Fruit fly (Drosophila melanogaster) whole organism, embryonic: ENCODE data around the gene CG42633.

Source experiments
- ATbp ChIP-seq: fragments of 200-800 bp; sonication (Bioruptor generic); optimal IDR thresholded peaks from 2 replicates; lab custom pipeline; 2017; ENCODE audit warnings: missing biosample characterization, mild to moderate bottlenecking, missing genetic modification characterization, missing genetic modification reagents
- Ada2b ChIP-seq: fragments of 200-800 bp; sonication (Bioruptor generic); IDR thresholded peaks from 2 replicates; pipeline ENCODE4 v1.3.6; 2022; ENCODE audit warnings: missing biosample characterization, missing genetic modification characterization
- Adf1 ChIP-seq: fragments of 200-800 bp; sonication (Bioruptor generic); IDR thresholded peaks from 2 replicates; pipeline ENCODE4 v1.3.6; 2022; ENCODE audit warnings: missing biosample characterization, missing genetic modification characterization
- Atf6 ChIP-seq: fragments of 200-800 bp; sonication (Bioruptor generic); IDR thresholded peaks from 2 replicates; pipeline ENCODE4 v1.3.6; 2022; ENCODE audit warnings: missing biosample characterization, missing genetic modification characterization
- BEAF-32 ChIP-seq: fragments of 200-800 bp; sonication (Bioruptor generic); optimal IDR thresholded peaks from 3 replicates; lab custom pipeline; 2017; ENCODE audit warnings: missing biosample characterization, missing genetic modification characterization, mild to moderate bottlenecking, moderate library complexity, missing genetic modification reagents
- Bgb ChIP-seq: fragments of 200-800 bp; sonication (Bioruptor generic); IDR thresholded peaks from 2 replicates; pipeline ENCODE4 v1.3.6; 2022; ENCODE audit warnings: missing biosample characterization, missing genetic modification characterization; ENCODE audit not compliant: partially characterized antibody
- CG10543 ChIP-seq: fragments of 200-800 bp; sonication (Bioruptor generic); optimal IDR thresholded peaks from 3 replicates; lab custom pipeline; 2017; ENCODE audit warnings: missing biosample characterization, mild to moderate bottlenecking, missing genetic modification characterization, moderate library complexity
- CG13123 ChIP-seq: fragments of 200-800 bp; sonication (Bioruptor generic); optimal IDR thresholded peaks from 2 replicates; lab custom pipeline; 2016; ENCODE audit warnings: missing biosample characterization, missing genetic modification characterization
- CG14965 ChIP-seq: fragments of 200-800 bp; sonication (Bioruptor generic); optimal IDR thresholded peaks from 2 replicates; lab custom pipeline; 2016; ENCODE audit warnings: missing biosample characterization, missing genetic modification characterization, borderline replicate concordance
- CG15479 ChIP-seq: fragments of 200-800 bp; sonication (Bioruptor generic); optimal IDR thresholded peaks from 3 replicates; lab custom pipeline; 2019; ENCODE audit warnings: missing biosample characterization, mild to moderate bottlenecking, missing genetic modification characterization, moderate library complexity
- CG17612 ChIP-seq: fragments of 200-800 bp; sonication (Bioruptor generic); IDR thresholded peaks from 2 replicates; pipeline ENCODE4 v1.3.6; 2022; ENCODE audit warnings: missing biosample characterization, missing genetic modification characterization
- CG18619 ChIP-seq: fragments of 200-800 bp; sonication (Bioruptor generic); optimal IDR thresholded peaks from 3 replicates; lab custom pipeline; 2017; ENCODE audit warnings: missing biosample characterization, mild to moderate bottlenecking, missing genetic modification characterization
- CG2116 ChIP-seq: fragments of 200-800 bp; sonication (Bioruptor generic); optimal IDR thresholded peaks from 3 replicates; lab custom pipeline; 2018; ENCODE audit warnings: missing biosample characterization, mild to moderate bottlenecking, missing genetic modification characterization
- CG30020 ChIP-seq: fragments of 200-800 bp; optimal IDR thresholded peaks from 2 replicates; lab custom pipeline; 2019; ENCODE audit warnings: missing biosample characterization, mild to moderate bottlenecking, missing genetic modification characterization, moderate library complexity
- CG31441 ChIP-seq: fragments of 200-800 bp; sonication (Bioruptor generic); IDR thresholded peaks from 2 replicates; pipeline ENCODE4 v1.3.6; 2022; ENCODE audit warnings: missing biosample characterization, missing genetic modification characterization
- CG33557 ChIP-seq: fragments of 200-800 bp; sonication (Bioruptor generic); optimal IDR thresholded peaks from 2 replicates; lab custom pipeline; 2019; ENCODE audit warnings: missing biosample characterization, mild to moderate bottlenecking, missing genetic modification characterization, moderate library complexity
- CG3847 ChIP-seq: fragments of 200-800 bp; sonication (Bioruptor generic); IDR thresholded peaks from 2 replicates; pipeline ENCODE4 v1.3.6; 2022; ENCODE audit warnings: missing biosample characterization, missing genetic modification characterization
- CG4328 ChIP-seq: fragments of 200-800 bp; sonication (Bioruptor generic); optimal IDR thresholded peaks from 3 replicates; lab custom pipeline; 2017; ENCODE audit warnings: missing biosample characterization, missing genetic modification reagents, missing genetic modification characterization
- CG6689 ChIP-seq: fragments of 200-800 bp; sonication (Bioruptor generic); IDR thresholded peaks from 2 replicates; pipeline ENCODE4 v1.3.6; 2022; ENCODE audit warnings: missing biosample characterization, missing genetic modification characterization
- CG7987 ChIP-seq: fragments of 200-800 bp; sonication (Bioruptor generic); optimal IDR thresholded peaks from 2 replicates; lab custom pipeline; 2018; ENCODE audit warnings: missing biosample characterization, mild to moderate bottlenecking, missing genetic modification characterization, moderate library complexity
- CG8089 ChIP-seq: fragments of 200-800 bp; sonication (Bioruptor generic); optimal IDR thresholded peaks from 3 replicates; lab custom pipeline; 2016; ENCODE audit warnings: missing biosample characterization, missing genetic modification characterization
- CG8388 ChIP-seq: fragments of 200-800 bp; sonication (Bioruptor generic); optimal IDR thresholded peaks from 2 replicates; lab custom pipeline; 2019; ENCODE audit warnings: missing biosample characterization, mild to moderate bottlenecking, missing genetic modification characterization, moderate library complexity
- HHEX ChIP-seq: fragments of 200-800 bp; sonication (Bioruptor generic); optimal IDR thresholded peaks from 3 replicates; lab custom pipeline; 2017; ENCODE audit warnings: missing biosample characterization, mild to moderate bottlenecking, missing genetic modification characterization, missing genetic modification reagents
- MTF-1 ChIP-seq: fragments of 200-800 bp; sonication (Bioruptor generic); optimal IDR thresholded peaks from 2 replicates; lab custom pipeline; 2018; ENCODE audit warnings: missing biosample characterization, mild to moderate bottlenecking, missing genetic modification characterization, borderline replicate concordance
- NC2α ChIP-seq: fragments of 200-800 bp; sonication (Bioruptor generic); optimal IDR thresholded peaks from 2 replicates; lab custom pipeline; 2016; ENCODE audit warnings: missing biosample characterization, missing genetic modification characterization
- Nf-YB ChIP-seq: fragments of 200-800 bp; sonication (Bioruptor generic); optimal IDR thresholded peaks from 3 replicates; lab custom pipeline; 2019; ENCODE audit warnings: missing biosample characterization, mild to moderate bottlenecking, missing genetic modification characterization, moderate library complexity
- Ravus ChIP-seq: fragments of 200-800 bp; sonication (Bioruptor generic); IDR thresholded peaks from 2 replicates; pipeline ENCODE4 v1.3.6; 2022; ENCODE audit warnings: missing biosample characterization, missing genetic modification characterization
- Rx ChIP-seq: fragments of 200-800 bp; sonication (Bioruptor generic); IDR thresholded peaks from 2 replicates; pipeline ENCODE4 v1.3.6; 2022; ENCODE audit warnings: missing biosample characterization, missing genetic modification characterization
- Sox100B ChIP-seq: fragments of 200-800 bp; sonication (Bioruptor generic); optimal IDR thresholded peaks from 3 replicates; lab custom pipeline; 2018; ENCODE audit warnings: missing biosample characterization, mild to moderate bottlenecking, missing genetic modification characterization
- Sox102F ChIP-seq: fragments of 200-800 bp; sonication (Bioruptor generic); optimal IDR thresholded peaks from 2 replicates; lab custom pipeline; 2018; ENCODE audit warnings: missing biosample characterization, mild to moderate bottlenecking, missing genetic modification characterization, moderate library complexity
- ara ChIP-seq: fragments of 200-800 bp; sonication (Bioruptor generic); IDR thresholded peaks from 2 replicates; pipeline ENCODE4 v1.3.6; 2022; ENCODE audit warnings: missing biosample characterization, missing genetic modification characterization
- dmrt99B ChIP-seq: fragments of 200-800 bp; sonication (Bioruptor generic); optimal IDR thresholded peaks from 2 replicates; lab custom pipeline; 2018; ENCODE audit warnings: missing biosample characterization, mild to moderate bottlenecking, missing genetic modification characterization, moderate library complexity
- dysf ChIP-seq: fragments of 200-800 bp; sonication (Bioruptor generic); IDR thresholded peaks from 3 replicates; pipeline ENCODE4 v1.3.6; 2022; ENCODE audit warnings: missing biosample characterization, missing genetic modification characterization
- ems ChIP-seq: fragments of 200-800 bp; sonication (Bioruptor generic); optimal IDR thresholded peaks from 3 replicates; lab custom pipeline; 2016; ENCODE audit warnings: missing biosample characterization, missing genetic modification characterization
- jigr1 ChIP-seq: fragments of 200-800 bp; sonication (Bioruptor generic); IDR thresholded peaks from 3 replicates; pipeline ENCODE4 v1.3.6; 2022; ENCODE audit warnings: missing biosample characterization, missing genetic modification characterization
- lab ChIP-seq: fragments of 200-800 bp; sonication (Bioruptor generic); optimal IDR thresholded peaks from 3 replicates; lab custom pipeline; 2017; ENCODE audit warnings: missing biosample characterization, missing genetic modification characterization, mild to moderate bottlenecking, moderate library complexity, missing genetic modification reagents
- lola ChIP-seq, 3 experiments: fragments of >200 bp in 2 of 3; fragments of 200-800 bp in 1 of 3; sonication (Bioruptor generic) in 1 of 3; optimal IDR thresholded peaks; 2 replicates each; lab custom pipeline; 2017 to 2019; ENCODE audit warnings: missing biosample characterization in 3 of 3, missing genetic modification characterization in 3 of 3, mild to moderate bottlenecking in 1 of 3, moderate library complexity in 1 of 3
- mam ChIP-seq: fragments of 200-800 bp; sonication (Bioruptor generic); optimal IDR thresholded peaks from 3 replicates; lab custom pipeline; 2016; ENCODE audit warnings: missing biosample characterization, missing genetic modification characterization
- nmo ChIP-seq: fragments of 200-800 bp; sonication (Bioruptor generic); optimal IDR thresholded peaks from 2 replicates; lab custom pipeline; 2018; ENCODE audit warnings: missing biosample characterization, mild to moderate bottlenecking, missing genetic modification characterization, moderate library complexity
- org-1 ChIP-seq: fragments of 200-800 bp; sonication (Bioruptor generic); optimal IDR thresholded peaks from 2 replicates; lab custom pipeline; 2017; ENCODE audit warnings: missing biosample characterization, missing genetic modification characterization
- p53 ChIP-seq: fragments of 200-800 bp; sonication (Bioruptor generic); optimal IDR thresholded peaks from 2 replicates; lab custom pipeline; 2016; ENCODE audit warnings: missing biosample characterization, missing genetic modification characterization
- peb ChIP-seq: fragments of 200-800 bp; sonication (Bioruptor generic); IDR thresholded peaks from 2 replicates; pipeline ENCODE4 v1.3.6; 2022; ENCODE audit warnings: missing biosample characterization, missing genetic modification characterization
- psq ChIP-seq: fragments of 200-800 bp; sonication (Bioruptor generic); optimal IDR thresholded peaks from 2 replicates; lab custom pipeline; 2017; ENCODE audit warnings: missing biosample characterization, missing genetic modification characterization
- sisA ChIP-seq: fragments of 200-800 bp; sonication (Bioruptor generic); IDR thresholded peaks from 2 replicates; pipeline ENCODE4 v1.3.6; 2022; ENCODE audit warnings: missing biosample characterization, missing genetic modification characterization
- sob ChIP-seq: fragments of 200-800 bp; sonication (Bioruptor generic); IDR thresholded peaks from 2 replicates; pipeline ENCODE4 v1.3.6; 2022; ENCODE audit warnings: missing biosample characterization, missing genetic modification characterization
- unpg ChIP-seq: fragments of 200-800 bp; sonication (Bioruptor generic); optimal IDR thresholded peaks from 3 replicates; lab custom pipeline; 2018; ENCODE audit warnings: missing biosample characterization, mild to moderate bottlenecking, missing genetic modification characterization, moderate library complexity
- vvl ChIP-seq: fragments of 200-800 bp; sonication (Bioruptor generic); IDR thresholded peaks from 2 replicates; pipeline ENCODE4 v1.3.6; 2022; ENCODE audit warnings: missing biosample characterization, missing genetic modification characterization
- wek ChIP-seq: fragments of 200-800 bp; sonication (Bioruptor generic); optimal IDR thresholded peaks from 3 replicates; lab custom pipeline; 2018; ENCODE audit warnings: missing biosample characterization, mild to moderate bottlenecking, missing genetic modification characterization, moderate library complexity
- zen2 ChIP-seq: fragments of 200-800 bp; sonication (Bioruptor generic); IDR thresholded peaks from 3 replicates; pipeline ENCODE4 v1.3.6; 2022; ENCODE audit warnings: missing biosample characterization, missing genetic modification characterization; ENCODE audit not compliant: partially characterized antibody
- zfh2 ChIP-seq: fragments of 200-800 bp; sonication (Bioruptor generic); optimal IDR thresholded peaks from 2 replicates; lab custom pipeline; 2016; ENCODE audit warnings: missing biosample characterization, missing genetic modification characterization

CG42633 gene

dm6 chr3R:10784058-10784499 lies 2.0 kb upstream of the CG42633 start, which contains the start of the genes mRpL37 and Rbp1 (continued):
- TF ChIP-seq unpg (GFP tag; lab: Kevin White, UChicago) (peak; percentile 69), CG14965 (no peak), CG13123 (peak; percentile 50), CG33557 (GFP tag; lab: Kevin White, UChicago) (peak; percentile 80), zfh2 (GFP tag; lab: Kevin White, UChicago) (peak; percentile 67), sob (GFP tag; lab: Robert Waterston, UW) (peak; percentile 91), CG6689 (GFP tag; lab: Robert Waterston, UW) (peak; percentile 63), psq (GFP tag; lab: Kevin White, UChicago) (peak; percentile 41), Bgb (GFP tag; lab: Robert Waterston, UW) (peak; percentile 79), Sox100B (peak; percentile 72), org-1 (GFP tag; lab: Kevin White, UChicago) (no peak), Adf1 (GFP tag; lab: Robert Waterston, UW) (peak; percentile 31; the same call in 1 of the 2 replicates), Ravus (GFP tag; lab: Robert Waterston, UW) (no peak; the same call in 1 of the 2 replicates), jigr1 (GFP tag; lab: Robert Waterston, UW) (peak; percentile 66; the same call in 2 of the 3 replicates), CG17612 (GFP tag; lab: Robert Waterston, UW) (no peak), Ada2b (GFP tag; lab: Robert Waterston, UW) (peak; percentile 42; the same call in 1 of the 2 replicates), vvl (GFP tag; lab: Robert Waterston, UW) (no peak; the same call in 1 of the 2 replicates), Sox102F (GFP tag; lab: Kevin White, UChicago) (peak; percentile 73), BEAF-32 (GFP tag; lab: Kevin White, UChicago) (peak; percentile 97), mam (GFP tag; lab: Kevin White, UChicago) (peak; percentile 76), CG15479 (GFP tag; lab: Kevin White, UChicago) (no peak), CG30020 (tag; lab: Kevin White, UChicago) (peak; percentile 85), CG18619 (GFP tag; lab: Kevin White, UChicago) (peak; percentile 52), wek (GFP tag; lab: Kevin White, UChicago) (no peak), ATbp (GFP tag; lab: Kevin White, UChicago) (no peak), CG7987 (GFP tag; lab: Kevin White, UChicago) (no peak), CG8089 (GFP tag; lab: Kevin White, UChicago) (peak; percentile 35), Nf-YB (GFP tag; lab: Kevin White, UChicago) (no peak), CG8388 (no peak), CG4328 (peak; percentile 72), lola (GFP tag; optimal IDR thresholded peaks at IDR 0.05; lab: Kevin White, UChicago) (peak in 1 of 3 experiments; percentile 86), nmo (GFP tag; lab: Kevin White, UChicago) (peak; percentile 92), peb (GFP tag; lab: Robert Waterston, UW) (peak; percentile 54; the same call in 1 of the 2 replicates), p53 (GFP tag; lab: Kevin White, UChicago) (no peak), ems (GFP tag; lab: Kevin White, UChicago) (peak; percentile 88), Rx (no peak; the same call in 1 of the 2 replicates), CG10543 (peak; percentile 59), dmrt99B (tag; lab: Kevin White, UChicago) (no peak), ara (GFP tag; lab: Robert Waterston, UW) (no peak), HHEX (peak; percentile 51), MTF-1 (no peak), CG2116 (GFP tag; lab: Kevin White, UChicago) (peak; percentile 63), CG3847 (peak; percentile 85), CG31441 (peak; percentile 96), NC2α (GFP tag; lab: Kevin White, UChicago) (no peak), sisA (GFP tag; lab: Robert Waterston, UW) (peak; percentile 86), dysf (GFP tag; lab: Robert Waterston, UW) (peak; percentile 88), lab (GFP tag; lab: Kevin White, UChicago) (no peak), Atf6 (GFP tag; lab: Robert Waterston, UW) (no peak), zen2 (GFP tag; lab: Robert Waterston, UW) (peak; percentile 55; the same call in 1 of the 3 replicates)
